Worm (Caenorhabditis elegans): ENCODE measurements around the gene twk-32.

twk-32 gene

ce11 chrV:13822752-13823151 lies 26.3 kb downstream of the twk-32 start, which contains the start of gene hpo-31:
hpo-31 (plus strand) TSS chrV:13823052.
- TF ChIP-seq syd-9 (tag; optimal IDR thresholded peaks at IDR 0.05) (no peak), hlh-8 (tag; optimal IDR thresholded peaks at IDR 0.05) (no peak), fax-1 (tag; optimal IDR thresholded peaks at IDR 0.05) (no peak), elt-2 (tag; optimal IDR thresholded peaks at IDR 0.05) (no peak), ceh-14 (tag; optimal IDR thresholded peaks at IDR 0.05) (no peak), ceh-2 (tag; optimal IDR thresholded peaks at IDR 0.05) (no peak), ztf-16 (tag; optimal IDR thresholded peaks at IDR 0.05) (no peak), elt-4 (tag; optimal IDR thresholded peaks at IDR 0.05) (no peak), mec-3 (tag; optimal IDR thresholded peaks at IDR 0.05; ENCODE audit: borderline replicate concordance) (no peak)

DNA sequence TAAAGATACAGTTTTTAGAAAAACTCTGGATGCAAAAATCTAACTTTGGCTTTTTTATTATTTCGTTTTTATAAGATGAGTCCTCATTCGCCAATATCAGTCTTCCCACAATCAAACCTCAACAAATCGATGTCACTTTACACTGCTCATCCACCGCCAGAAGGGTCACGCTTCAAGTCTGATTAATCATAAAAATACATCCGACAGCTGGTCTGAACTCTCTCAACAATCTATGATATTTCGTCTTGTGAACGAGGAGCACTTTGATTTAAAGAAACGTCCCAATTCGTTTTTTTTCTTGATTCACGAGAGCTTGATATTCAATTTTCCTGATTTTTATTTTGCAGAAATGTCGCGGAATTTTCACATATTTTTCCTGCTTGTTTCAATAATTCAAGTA lies 31.5 kb downstream of the twk-32 start, which contains the start of gene nrf-5:
nrf-5 (plus strand) TSS at position 348 of the 400 bp plus-strand sequence.
- TF ChIP-seq unc-55 (GFP tag; optimal IDR thresholded peaks at IDR 0.05): peak; percentile 14
- TF ChIP-seq ztf-16 (tag; optimal IDR thresholded peaks at IDR 0.05): no peak

ce11 chrV:13830813-13831212 lies 34.4 kb downstream of the twk-32 start, which contains the start of gene str-165:
str-165 (plus strand) TSS chrV:13831113.
- TF ChIP-seq pqm-1 (tag; optimal IDR thresholded peaks at IDR 0.05) (no peak), unc-42 (tag; optimal IDR thresholded peaks at IDR 0.05) (no peak)

DNA sequence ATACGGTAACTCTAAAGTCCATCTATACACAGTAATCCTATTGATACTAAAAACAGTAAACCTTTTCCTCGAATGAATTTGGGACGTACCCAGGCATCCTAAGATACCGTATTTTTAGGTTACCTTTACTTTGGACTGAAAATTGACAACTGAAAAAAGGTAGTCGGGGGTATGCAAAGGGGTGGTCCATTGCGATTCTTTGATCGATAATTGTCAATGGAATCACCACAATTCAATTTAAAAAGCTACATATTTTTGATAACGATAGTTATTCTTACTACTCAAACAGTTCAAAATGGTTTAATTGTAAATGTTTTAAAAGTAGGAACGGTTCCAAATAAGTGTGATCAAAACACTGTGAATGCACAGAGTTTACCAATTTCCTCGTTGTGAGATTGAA lies 37.5 kb downstream of the twk-32 start, which contains the start of gene srx-129:
srx-129 (plus strand) TSS at position 301 of the 400 bp plus-strand sequence.
- TF ChIP-seq fkh-10 (GFP tag; optimal IDR thresholded peaks at IDR 0.05) (no peak), unc-86 (tag; optimal IDR thresholded peaks at IDR 0.05) (no peak), elt-2 (tag; optimal IDR thresholded peaks at IDR 0.05) (no peak), tbx-2 (tag; optimal IDR thresholded peaks at IDR 0.05) (no peak), hlh-6 (tag; optimal IDR thresholded peaks at IDR 0.05) (no peak), pag-3 (tag; optimal IDR thresholded peaks at IDR 0.05; ENCODE audit: borderline replicate concordance) (no peak), sox-4 (tag; optimal IDR thresholded peaks at IDR 0.05) (no peak), ztf-16 (tag; optimal IDR thresholded peaks at IDR 0.05) (no peak), nhr-232 (tag; optimal IDR thresholded peaks at IDR 0.05) (no peak), C08G9.2 (tag; optimal IDR thresholded peaks at IDR 0.05) (no peak), ceh-9 (tag; optimal IDR thresholded peaks at IDR 0.05) (no peak), lin-11 (tag; optimal IDR thresholded peaks at IDR 0.05) (no peak), elt-4 (tag; optimal IDR thresholded peaks at IDR 0.05) (no peak), ceh-30 (tag; optimal IDR thresholded peaks at IDR 0.05) (no peak)

DNA sequence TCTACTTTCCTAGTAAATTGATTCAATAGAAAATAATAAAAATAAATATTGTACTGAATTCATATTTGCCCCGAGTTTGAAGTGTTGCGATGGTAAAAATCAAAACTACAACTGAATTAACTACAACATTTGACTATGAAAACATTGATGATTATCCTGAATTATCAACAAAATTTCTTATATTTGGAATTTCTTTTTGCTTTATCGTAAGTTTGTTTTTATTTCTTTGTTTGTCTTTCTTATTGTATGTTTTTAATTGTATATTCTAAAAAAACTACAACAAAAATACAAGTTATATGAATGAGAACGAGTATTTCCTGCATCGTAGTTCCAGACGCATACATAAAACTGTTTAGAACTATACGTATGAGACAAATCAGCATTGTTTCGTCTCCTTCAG lies 40.7 kb downstream of the twk-32 start, which contains the start of gene srx-128:
srx-128 (plus strand) TSS at position 301 of the 400 bp plus-strand sequence.
- TF ChIP-seq ceh-2 (tag; optimal IDR thresholded peaks at IDR 0.05) (no peak), dmd-4 (tag; optimal IDR thresholded peaks at IDR 0.05; ENCODE audit: borderline replicate concordance) (no peak), ceh-22 (tag; optimal IDR thresholded peaks at IDR 0.05) (no peak), ceh-6 (GFP tag; optimal IDR thresholded peaks at IDR 0.05) (no peak), ets-4 (tag; optimal IDR thresholded peaks at IDR 0.05) (no peak), hlh-13 (GFP tag; optimal IDR thresholded peaks at IDR 0.05) (no peak), tbx-7 (tag; optimal IDR thresholded peaks at IDR 0.05) (no peak), ref-2 (tag; optimal IDR thresholded peaks at IDR 0.05) (no peak), ztf-16 (tag; optimal IDR thresholded peaks at IDR 0.05) (no peak), ceh-24 (tag; optimal IDR thresholded peaks at IDR 0.05) (no peak), nhr-232 (tag; optimal IDR thresholded peaks at IDR 0.05) (no peak), unc-3 (GFP tag; conservative IDR thresholded peaks at IDR 0.05) (no peak), unc-3 (tag; optimal IDR thresholded peaks at IDR 0.05) (no peak), mec-3 (tag; optimal IDR thresholded peaks at IDR 0.05; ENCODE audit: borderline replicate concordance) (no peak), F13H6.1 (tag; optimal IDR thresholded peaks at IDR 0.05) (no peak), hlh-6 (tag; optimal IDR thresholded peaks at IDR 0.05) (no peak), ceh-45 (GFP tag; IDR thresholded peaks at IDR 0.05) (no peak), pag-3 (tag; optimal IDR thresholded peaks at IDR 0.05; ENCODE audit: borderline replicate concordance) (no peak), lim-6 (tag; optimal IDR thresholded peaks at IDR 0.05) (no peak), che-1 (tag; optimal IDR thresholded peaks at IDR 0.05) (no peak)

Data from whole organism, late embryonic.